Worm (Caenorhabditis elegans) whole organism, mixed stage, embryonic: Measurements from ENCODE around the gene gpx-3.

Experiments used
- nhr-12 ChIP-seq: fragments of 150-350 bp; optimal IDR thresholded peaks from 2 replicates; lab custom pipeline; 2014; ENCODE audit warnings: missing biosample characterization, missing genetic modification characterization
- nhr-237 ChIP-seq: fragments of 150-350 bp; optimal IDR thresholded peaks from 2 replicates; lab custom pipeline; 2014; ENCODE audit warnings: missing biosample characterization, missing genetic modification characterization
- nhr-28 ChIP-seq: fragments of 150-350 bp; optimal IDR thresholded peaks from 2 replicates; lab custom pipeline; 2014; ENCODE audit warnings: missing biosample characterization, missing genetic modification characterization

DNA sequence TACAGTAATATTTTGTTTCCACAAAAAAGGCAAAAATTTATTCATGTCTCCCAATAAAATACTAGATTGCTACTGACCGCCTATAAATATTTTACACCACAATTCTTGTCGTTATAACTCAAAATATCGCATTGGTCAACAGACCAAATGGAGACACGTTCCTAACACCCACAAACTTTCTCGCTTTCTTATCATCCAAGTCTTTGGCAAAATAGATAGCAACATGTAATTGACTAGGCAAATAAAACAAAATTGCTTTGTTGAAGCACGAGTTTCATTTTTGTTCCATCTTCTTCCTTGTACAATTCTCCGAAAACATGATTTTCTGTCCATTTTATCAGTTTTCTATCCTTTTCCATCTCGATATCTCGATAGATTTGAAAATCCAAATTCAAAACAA lies 14.9 kb downstream of the gpx-3 start:
- TF ChIP-seq nhr-28 (tag; lab: Kevin White, UChicago) (no peak), nhr-12 (tag; lab: Kevin White, UChicago) (no peak), nhr-237 (tag; lab: Kevin White, UChicago) (no peak)
